Fruit fly (Drosophila melanogaster) whole organism, larva: ENCODE data around the gene RpS21.

Experiments
- noc ChIP-seq: fragments of 200-800 bp; sonication (Bioruptor generic); optimal IDR thresholded peaks from 3 replicates; lab custom pipeline; 2019; ENCODE audit warnings: missing biosample characterization, mild to moderate bottlenecking, missing genetic modification characterization, moderate library complexity

Gene RpS21

dm6 chr2L:2845634-2846033, 10.2 kb upstream of the RpS21 start, which contains the start of gene CG18557:
CG18557 (minus strand) TSS chr2L:2845734.
- no peak for TF ChIP-seq noc (tag; lab: Kevin White, UChicago)

DNA sequence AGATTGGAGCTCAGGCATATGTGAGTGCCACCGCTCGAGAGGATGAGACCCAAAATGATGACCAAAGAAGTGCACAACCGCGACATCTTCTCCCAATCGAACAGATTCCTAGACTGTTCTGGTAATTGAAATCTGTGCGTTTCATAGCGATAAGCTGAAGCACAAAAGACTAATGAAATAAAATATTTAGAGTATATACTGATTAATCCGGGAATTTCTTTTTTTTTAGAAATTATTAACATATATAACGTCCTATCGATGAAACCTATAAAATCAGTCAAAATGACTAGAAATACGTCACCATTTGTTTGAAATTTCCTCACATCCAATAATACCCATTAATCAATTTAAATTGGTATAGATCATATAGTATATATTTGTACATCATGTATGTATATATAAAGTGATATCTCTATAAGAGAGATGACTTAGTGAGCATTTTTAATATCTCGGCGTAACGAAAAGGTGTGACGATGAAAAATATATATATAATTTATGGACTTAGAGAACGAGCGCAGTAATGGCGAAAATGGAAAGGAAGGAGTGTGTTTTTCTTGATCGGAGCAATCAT, 8.7 kb upstream of the RpS21 start, which contains the start of the genes CG3117 and CG2983:
CG3117 (minus strand) TSS at position 101 of the 571 bp plus-strand sequence.
CG2983 (plus strand) TSS at position 521 of the 571 bp plus-strand sequence.
- TF ChIP-seq noc (tag; lab: Kevin White, UChicago) = no peak

DNA sequence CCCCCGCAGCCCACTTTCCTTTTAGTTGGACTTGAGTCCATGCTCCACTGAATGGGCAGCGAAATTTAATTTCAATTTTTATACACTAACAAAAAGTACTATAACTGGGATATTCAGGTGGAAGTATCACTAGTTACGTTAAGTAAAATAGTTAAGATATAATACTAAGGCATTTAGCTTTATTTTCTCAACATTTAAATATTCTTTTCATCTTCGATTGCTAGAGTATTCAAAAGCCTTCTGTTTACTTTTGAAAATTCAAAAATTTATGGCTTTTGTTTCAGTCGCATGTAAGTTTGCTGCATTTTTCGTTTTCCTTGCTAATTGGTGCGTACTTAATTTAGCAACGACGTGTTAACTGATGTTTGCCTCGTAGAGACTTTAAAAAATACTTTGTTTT, 4.3 kb upstream of the RpS21 start:
- TF ChIP-seq noc (tag; lab: Kevin White, UChicago) = no peak

- no peak for TF ChIP-seq noc (tag; lab: Kevin White, UChicago)
Observed at dm6 chr2L:2855204-2855768, 584 bp upstream of the RpS21 start.

DNA sequence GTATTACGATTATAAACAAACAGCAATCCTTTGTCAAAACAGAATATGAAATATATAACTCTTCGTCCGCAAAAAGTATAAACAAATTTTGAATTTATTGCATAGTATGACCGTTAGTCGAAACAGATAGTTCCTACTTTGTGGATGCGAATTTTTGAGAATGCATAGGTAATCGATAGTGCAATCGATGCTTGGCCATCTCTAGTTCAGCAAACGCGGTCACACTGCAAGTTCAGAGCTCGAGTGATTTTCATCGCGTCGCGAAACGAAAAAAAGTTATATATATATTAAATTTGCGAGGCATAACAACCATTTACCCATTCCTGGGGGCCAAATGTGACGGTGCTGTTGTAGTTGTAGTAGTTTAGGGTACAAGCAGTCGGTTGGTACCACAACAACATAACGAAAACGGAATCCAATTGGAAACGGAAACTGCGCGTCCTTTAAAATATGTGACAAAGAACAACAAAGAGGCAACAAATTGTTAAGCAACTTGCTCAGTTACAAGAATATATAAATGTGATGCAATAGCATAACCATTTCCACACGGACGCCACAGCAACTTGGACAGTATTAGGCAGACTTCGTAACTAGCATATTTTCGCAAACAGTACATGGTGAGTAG, 1.2 kb downstream of the RpS21 start, which contains the start of gene CG2991:
CG2991 (plus strand) TSS at position 205 of the 625 bp plus-strand sequence.
- TF ChIP-seq noc (tag; lab: Kevin White, UChicago) = peak; percentile 21

DNA sequence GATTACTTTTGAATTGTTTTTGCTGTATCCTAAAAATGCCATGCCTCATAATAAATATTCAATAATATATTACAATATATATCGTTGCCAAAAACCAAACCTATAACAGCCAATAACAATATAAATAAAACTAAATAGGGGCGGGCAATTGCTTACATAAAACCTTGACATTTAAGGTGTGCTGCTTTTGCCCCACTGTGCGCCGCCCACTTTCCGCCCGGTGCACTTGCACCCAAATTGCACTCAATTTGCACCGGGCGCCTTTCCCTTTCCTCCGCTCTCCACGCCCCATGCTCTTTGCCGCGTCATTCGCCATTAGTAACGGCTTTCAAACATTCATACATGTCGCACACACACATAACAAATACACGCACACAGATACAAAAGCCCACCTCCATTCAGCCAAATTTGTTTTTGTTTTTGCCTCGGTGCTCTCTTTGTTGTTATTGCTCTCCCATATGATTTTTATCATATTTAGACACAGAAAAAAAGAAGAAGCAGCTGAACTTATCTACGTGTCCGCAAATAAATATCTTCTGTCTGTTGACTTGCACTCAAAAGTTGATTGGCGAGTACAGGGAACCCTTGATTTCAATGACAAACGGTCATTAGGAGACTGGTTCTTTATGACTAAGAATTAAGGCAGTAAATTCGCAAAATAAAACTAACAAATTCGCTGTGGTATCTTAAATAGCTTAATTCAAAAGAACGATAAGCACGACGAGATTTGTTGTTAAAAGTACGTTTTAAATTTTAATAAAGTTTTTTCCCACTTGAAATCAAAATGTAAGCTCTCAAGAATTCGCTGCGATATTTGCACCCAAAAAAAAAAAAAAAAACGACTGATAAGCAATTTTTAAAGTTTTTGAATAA, 2.2 kb downstream of the RpS21 start:
- TF ChIP-seq noc (tag; lab: Kevin White, UChicago) = peak; percentile 62

dm6 chr2L:2861140-2861884, 5.4 kb downstream of the RpS21 start:
- no peak for TF ChIP-seq noc (tag; lab: Kevin White, UChicago)

DNA sequence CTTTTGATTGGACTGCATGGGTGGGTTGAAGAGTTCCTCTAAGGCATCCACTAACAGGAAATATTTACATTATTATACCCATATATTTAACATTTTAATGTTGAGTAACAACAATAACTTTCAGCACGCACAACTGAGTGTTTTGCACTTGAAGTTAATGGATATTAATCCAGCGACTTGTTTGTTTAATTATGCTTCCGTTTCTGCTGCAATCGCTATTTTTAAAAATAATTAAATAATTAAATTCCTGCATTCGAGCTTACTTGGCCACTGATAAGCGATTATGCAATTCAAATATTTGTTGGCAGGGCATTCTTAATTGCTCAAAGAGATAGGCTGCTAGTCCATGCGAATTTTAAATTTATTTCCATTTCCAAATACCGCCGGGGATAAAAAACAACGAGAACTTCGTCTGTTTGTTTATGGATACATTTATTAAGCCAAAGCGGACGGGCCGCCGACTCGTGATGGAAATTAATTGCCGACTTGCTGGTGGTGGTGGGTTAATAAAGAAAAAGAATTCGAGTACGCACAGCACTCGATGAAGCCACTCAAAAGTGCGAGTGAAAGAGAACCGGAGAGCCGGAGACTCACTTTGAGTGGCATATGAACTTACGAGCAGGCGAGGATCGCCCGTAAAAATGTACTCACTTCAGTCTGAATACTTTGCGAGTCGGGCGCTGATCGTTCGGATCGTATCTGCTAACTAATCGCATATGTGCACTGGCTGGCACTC, 6.2 kb downstream of the RpS21 start:
- peak; percentile 11 for TF ChIP-seq noc (tag; lab: Kevin White, UChicago)

DNA sequence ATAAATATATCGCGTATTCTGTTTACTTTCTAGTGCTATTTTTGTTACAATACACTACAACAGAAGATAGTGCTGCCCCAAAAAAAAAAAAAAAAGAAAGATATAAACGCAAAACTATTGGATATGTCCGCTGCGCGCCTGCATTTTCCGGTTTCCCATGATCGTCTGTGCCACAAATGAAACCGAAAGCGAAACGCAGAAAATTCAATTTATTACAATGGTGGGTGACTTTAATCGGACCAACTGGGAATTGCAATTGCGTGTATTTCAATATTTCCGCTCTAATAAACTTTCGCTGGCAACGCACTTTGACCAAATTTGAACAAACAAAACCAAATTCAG, 6.7 kb downstream of the RpS21 start:
- no peak for TF ChIP-seq noc (tag; lab: Kevin White, UChicago)

DNA sequence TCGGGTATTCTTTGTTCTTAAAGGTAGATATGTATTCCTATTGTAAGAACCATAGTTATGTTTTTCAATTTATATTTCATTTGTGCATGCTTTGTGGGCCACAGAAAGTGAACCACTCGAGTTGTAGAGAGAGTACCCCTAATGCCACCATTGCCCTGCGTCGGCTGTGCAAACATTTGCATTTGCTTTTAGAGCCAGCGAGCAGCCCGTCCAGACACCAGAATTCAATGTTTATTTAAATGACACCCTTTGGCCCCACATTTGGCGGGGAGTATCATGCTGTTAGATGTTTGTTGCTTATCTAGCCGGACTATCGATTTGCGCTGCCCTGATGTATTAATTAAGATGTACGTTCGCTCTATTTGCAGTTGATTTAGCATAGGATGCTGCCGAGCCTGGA, 8.7 kb downstream of the RpS21 start:
- TF ChIP-seq noc (tag; lab: Kevin White, UChicago) = no peak

DNA sequence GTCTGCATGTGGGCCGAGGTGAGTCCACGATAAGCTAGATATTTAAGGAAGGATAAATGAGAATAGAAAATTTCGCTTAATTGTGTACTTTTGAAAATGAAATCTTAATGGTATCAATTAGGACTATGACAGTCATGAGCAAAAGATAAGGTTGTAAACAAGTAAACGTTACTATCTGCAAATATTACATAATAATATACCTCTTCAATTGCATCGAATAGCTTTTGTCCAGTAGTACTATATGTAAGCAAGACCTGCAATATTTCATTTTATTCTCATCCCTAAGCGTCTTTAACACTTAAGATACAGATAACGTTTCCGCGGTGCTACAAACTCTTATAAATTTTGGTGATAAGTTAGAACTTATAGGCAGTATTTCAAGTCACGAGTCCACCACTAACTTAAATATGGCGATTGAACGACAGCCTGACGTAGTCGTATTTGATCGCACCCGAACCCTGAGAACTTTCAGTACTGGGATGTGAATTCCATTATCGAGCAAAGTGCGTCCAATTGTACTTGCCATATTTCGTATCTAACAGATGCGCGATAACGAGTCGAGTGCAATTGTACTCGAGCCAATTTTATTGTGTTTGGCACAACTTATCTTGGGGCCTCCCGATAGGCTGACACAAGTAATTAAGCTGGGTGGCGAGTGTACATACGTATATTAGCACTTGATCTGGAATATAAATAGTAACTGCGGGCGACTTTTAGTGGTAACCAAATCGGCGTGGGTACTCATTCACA, 9.9 kb downstream of the RpS21 start:
- TF ChIP-seq noc (tag; lab: Kevin White, UChicago) = peak; percentile 43

- no peak for TF ChIP-seq noc (tag; lab: Kevin White, UChicago)
Observed at dm6 chr2L:2869008-2869702, 13.3 kb downstream of the RpS21 start, which contains the start of gene CG8813. CG8813 (plus strand) TSS chr2L:2869652.

- TF ChIP-seq noc (tag; lab: Kevin White, UChicago) = peak; percentile 44
Observed at dm6 chr2L:2872309-2872932, 16.6 kb downstream of the RpS21 start.
